Fruit fly (Drosophila melanogaster): Measurements from ENCODE around the gene CG42342.

CG42342 gene

dm6 chr3R:16485487-16486233, 16.9 kb upstream of the CG42342 start:
- TF ChIP-seq CG8159 (tag; optimal IDR thresholded peaks at IDR 0.05): no peak
- peak; percentile 77 for TF ChIP-seq CG8301 (tag; optimal IDR thresholded peaks at IDR 0.05)
- TF ChIP-seq Ets98B (GFP tag; IDR thresholded peaks at IDR 0.05): peak; percentile 46
- no peak for TF ChIP-seq fd96Ca (GFP tag; IDR thresholded peaks at IDR 0.05)
- TF ChIP-seq CG14655 (GFP tag; optimal IDR thresholded peaks at IDR 0.05): no peak
- no peak for TF ChIP-seq CG9948 (tag; optimal IDR thresholded peaks at IDR 0.05)

- peak; percentile 4 for TF ChIP-seq CG14655 (GFP tag; optimal IDR thresholded peaks at IDR 0.05)
- TF ChIP-seq Ets98B (GFP tag; IDR thresholded peaks at IDR 0.05): peak; percentile 16; the same call in 1 of the 2 replicates
- no peak for TF ChIP-seq fd96Ca (GFP tag; IDR thresholded peaks at IDR 0.05)
- TF ChIP-seq CG17806 (tag; optimal IDR thresholded peaks at IDR 0.05): no peak
- no peak for TF ChIP-seq CG10348 (GFP tag; IDR thresholded peaks at IDR 0.05)
Observed at dm6 chr3R:16495322-16495721, 7.2 kb upstream of the CG42342 start, which contains the start of gene Cad89D. Cad89D (minus strand) TSS chr3R:16495422.

- no peak for TF ChIP-seq Snoo (tag; optimal IDR thresholded peaks at IDR 0.05)
- 0 out of 2 replicates have a peak, but pooled peaks have one; percentile 41 for TF ChIP-seq rn (GFP tag; IDR thresholded peaks at IDR 0.05)
- peak; percentile 92 for TF ChIP-seq CG8301 (tag; optimal IDR thresholded peaks at IDR 0.05)
- TF ChIP-seq Pif1B (GFP tag; optimal IDR thresholded peaks at IDR 0.05): peak; percentile 67
- no peak for TF ChIP-seq CG15710 (tag; optimal IDR thresholded peaks at IDR 0.05)
- peak; percentile 92 for TF ChIP-seq CG14655 (GFP tag; optimal IDR thresholded peaks at IDR 0.05)
- peak; percentile 76 for TF ChIP-seq CG32121 (GFP tag; IDR thresholded peaks at IDR 0.05)
- TF ChIP-seq fd96Ca (GFP tag; IDR thresholded peaks at IDR 0.05): peak; percentile 74; the same call in 2 of the 3 replicates
- no peak for TF ChIP-seq gl (tag; optimal IDR thresholded peaks at IDR 0.05)
- peak; percentile 30 for TF ChIP-seq CG17806 (tag; optimal IDR thresholded peaks at IDR 0.05)
- TF ChIP-seq CG10348 (GFP tag; IDR thresholded peaks at IDR 0.05): no peak
- TF ChIP-seq CG12605 (GFP tag; IDR thresholded peaks at IDR 0.05): peak; percentile 63
- no peak for TF ChIP-seq CG9948 (tag; optimal IDR thresholded peaks at IDR 0.05)
- TF ChIP-seq D1 (tag; optimal IDR thresholded peaks at IDR 0.05): no peak
- peak; percentile 68 for TF ChIP-seq Pif1A (GFP tag; optimal IDR thresholded peaks at IDR 0.05)
- TF ChIP-seq EcR (GFP tag; optimal IDR thresholded peaks at IDR 0.05): no peak
- peak; percentile 47 for TF ChIP-seq CG34367 (tag; optimal IDR thresholded peaks at IDR 0.05)
- peak; percentile 42 for TF ChIP-seq CG8159 (tag; optimal IDR thresholded peaks at IDR 0.05)
- TF ChIP-seq Ets98B (GFP tag; IDR thresholded peaks at IDR 0.05): peak; percentile 71
- TF ChIP-seq CG4496 (GFP tag; IDR thresholded peaks at IDR 0.05): peak; percentile 67; the same call in 2 of the 3 replicates
- TF ChIP-seq CG13204 (GFP tag; optimal IDR thresholded peaks at IDR 0.05): no peak
Observed at dm6 chr3R:16496209-16496608, 6.4 kb upstream of the CG42342 start.

dm6 chr3R:16497379-16497778, 5.2 kb upstream of the CG42342 start:
- TF ChIP-seq CG15710 (tag; optimal IDR thresholded peaks at IDR 0.05) (peak; percentile 57), Pif1B (GFP tag; optimal IDR thresholded peaks at IDR 0.05) (peak; percentile 49), fd96Ca (GFP tag; IDR thresholded peaks at IDR 0.05) (peak; percentile 32; the same call in 1 of the 3 replicates), CG8301 (tag; optimal IDR thresholded peaks at IDR 0.05) (peak; percentile 72), CG8159 (tag; optimal IDR thresholded peaks at IDR 0.05) (peak; percentile 69), Ets98B (GFP tag; IDR thresholded peaks at IDR 0.05) (peak; percentile 87), Snoo (tag; optimal IDR thresholded peaks at IDR 0.05) (peak; percentile 56), CG34367 (tag; optimal IDR thresholded peaks at IDR 0.05) (peak; percentile 63), Pif1A (GFP tag; optimal IDR thresholded peaks at IDR 0.05) (peak; percentile 52), CG32121 (GFP tag; IDR thresholded peaks at IDR 0.05) (peak; percentile 84), EcR (GFP tag; optimal IDR thresholded peaks at IDR 0.05) (no peak), CG12605 (GFP tag; IDR thresholded peaks at IDR 0.05) (peak; percentile 84), CG10348 (GFP tag; IDR thresholded peaks at IDR 0.05) (no peak), CG17806 (tag; optimal IDR thresholded peaks at IDR 0.05) (peak; percentile 74), CG13204 (GFP tag; optimal IDR thresholded peaks at IDR 0.05) (no peak), gl (tag; optimal IDR thresholded peaks at IDR 0.05) (peak; percentile 8), rn (GFP tag; IDR thresholded peaks at IDR 0.05) (peak; percentile 65), CG14655 (GFP tag; optimal IDR thresholded peaks at IDR 0.05) (peak; percentile 78), CG9948 (tag; optimal IDR thresholded peaks at IDR 0.05) (peak; percentile 60), CG4496 (GFP tag; IDR thresholded peaks at IDR 0.05) (peak; percentile 90), D1 (tag; optimal IDR thresholded peaks at IDR 0.05) (peak; percentile 10)

- TF ChIP-seq CG32121 (GFP tag; IDR thresholded peaks at IDR 0.05): no peak
- TF ChIP-seq fd96Ca (GFP tag; IDR thresholded peaks at IDR 0.05): no peak
- no peak for TF ChIP-seq CG12605 (GFP tag; IDR thresholded peaks at IDR 0.05)
- no peak for TF ChIP-seq Ets98B (GFP tag; IDR thresholded peaks at IDR 0.05)
- no peak for TF ChIP-seq Pif1B (GFP tag; optimal IDR thresholded peaks at IDR 0.05)
- TF ChIP-seq CG8159 (tag; optimal IDR thresholded peaks at IDR 0.05): no peak
Observed at dm6 chr3R:16498859-16499258, 3.7 kb upstream of the CG42342 start, which contains the start of gene Gr89a. Gr89a (minus strand) TSS chr3R:16498959.

Data from whole organism, pupa.